Worm (Caenorhabditis elegans): Measurements from ENCODE around the gene era-1.

era-1 gene

DNA sequence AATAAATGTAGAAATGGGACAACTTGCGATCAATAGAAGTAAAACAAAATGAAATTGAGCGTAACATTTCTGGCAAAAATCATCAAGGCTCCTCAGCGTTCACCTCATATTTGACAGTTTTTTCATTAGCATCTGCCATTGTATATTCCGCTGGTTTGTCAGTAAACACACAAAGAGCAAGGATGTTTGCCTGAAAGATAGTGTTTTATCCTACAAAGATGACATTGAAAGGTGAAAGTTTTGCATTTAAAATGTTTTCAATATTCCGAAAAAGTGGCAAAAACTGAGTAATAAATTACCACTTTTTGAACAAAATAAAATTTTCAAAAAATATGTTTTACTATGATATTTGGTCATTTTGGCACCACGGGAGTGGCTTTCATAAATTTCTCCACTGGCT, 16.9 kb upstream of the era-1 start:
- TF ChIP-seq crh-2 (tag; optimal IDR thresholded peaks at IDR 0.05) = no peak
- TF ChIP-seq lin-39 (tag; optimal IDR thresholded peaks at IDR 0.05) = no peak
- TF ChIP-seq elt-1 (tag; optimal IDR thresholded peaks at IDR 0.05) = no peak
- TF ChIP-seq nhr-129 (tag; optimal IDR thresholded peaks at IDR 0.05) = no peak
- no peak for TF ChIP-seq sem-4 (tag; optimal IDR thresholded peaks at IDR 0.05)
- no peak for TF ChIP-seq ztf-4 (tag; optimal IDR thresholded peaks at IDR 0.05)
- no peak for TF ChIP-seq nhr-21 (tag; optimal IDR thresholded peaks at IDR 0.05)

DNA sequence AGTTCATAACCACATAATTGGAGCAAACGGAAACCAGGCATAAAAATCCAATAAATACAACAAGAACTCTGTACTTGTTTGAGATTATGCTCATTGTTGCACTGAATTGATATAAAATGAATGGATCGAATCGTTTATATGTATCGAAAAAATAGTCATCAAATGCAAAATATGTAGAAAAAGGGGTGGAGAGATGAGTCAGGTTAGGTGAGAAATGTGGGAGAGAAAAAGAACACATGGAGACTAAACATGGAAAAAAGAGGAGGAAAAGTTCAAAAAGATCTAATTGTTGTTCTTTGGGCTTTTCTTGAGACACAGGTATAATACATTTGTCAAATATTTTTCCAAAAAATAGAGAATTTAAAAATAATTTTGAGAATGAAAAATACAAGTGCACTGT, 14.5 kb upstream of the era-1 start, which contains the start of gene K11G9.5:
K11G9.5 (minus strand) TSS at position 101 of the 400 bp plus-strand sequence.
- TF ChIP-seq mdl-1 (tag; optimal IDR thresholded peaks at IDR 0.05) = no peak
- TF ChIP-seq ztf-4 (tag; optimal IDR thresholded peaks at IDR 0.05) = no peak
- no peak for TF ChIP-seq aly-2 (tag; optimal IDR thresholded peaks at IDR 0.05)
- TF ChIP-seq ama-1 (optimal IDR thresholded peaks at IDR 0.05) = no peak
- TF ChIP-seq elt-1 (tag; optimal IDR thresholded peaks at IDR 0.05) = no peak
- no peak for TF ChIP-seq lsy-2 (tag; optimal IDR thresholded peaks at IDR 0.05)

DNA sequence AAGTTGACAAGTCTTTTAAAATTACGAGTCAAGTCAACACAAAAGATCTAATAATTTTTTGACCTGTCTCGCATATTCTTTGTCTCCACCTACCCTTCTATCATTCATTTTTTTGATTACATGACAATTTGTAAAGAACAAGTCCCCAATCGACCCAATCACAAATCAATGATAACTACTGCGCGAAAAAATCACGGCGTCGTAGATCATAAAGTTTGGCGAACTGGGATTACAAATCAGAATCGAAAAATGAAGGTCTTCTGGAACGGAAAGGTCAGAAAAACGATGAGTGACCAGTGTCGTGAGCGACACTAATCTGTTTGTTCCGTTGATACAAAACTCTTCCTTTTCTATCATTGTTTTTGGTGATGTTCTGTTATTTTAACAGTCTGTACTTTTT, 12.8 kb upstream of the era-1 start:
- TF ChIP-seq sma-3 (GFP tag; optimal IDR thresholded peaks at IDR 0.05) (peak; percentile 62), nhr-25 (tag; optimal IDR thresholded peaks at IDR 0.05) (peak; percentile 39), lin-39 (tag; optimal IDR thresholded peaks at IDR 0.05) (no peak)

DNA sequence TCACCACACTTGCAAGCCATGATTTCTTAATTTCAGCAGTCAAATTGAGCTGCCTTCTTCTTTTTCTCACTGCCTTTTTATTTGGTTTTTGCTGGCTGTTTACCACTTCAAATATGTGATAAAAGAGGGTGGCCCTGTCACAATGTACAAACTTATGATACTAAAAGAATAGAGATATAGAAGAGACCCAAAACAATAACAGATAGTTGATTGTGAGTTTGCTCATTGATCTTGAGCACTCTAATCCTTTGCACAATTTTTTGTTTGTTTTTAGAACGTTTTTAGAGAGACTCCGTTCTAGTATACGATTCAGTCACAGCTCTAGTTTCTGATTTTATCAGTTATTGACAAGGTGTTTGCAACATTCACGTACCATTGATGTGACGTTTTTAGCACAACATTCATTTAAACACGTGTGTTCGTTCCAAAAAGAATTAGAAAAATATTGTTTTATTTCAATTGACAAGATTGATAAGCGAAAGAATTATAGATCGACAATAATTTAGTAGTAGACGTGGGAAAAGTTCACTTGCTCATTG, 11.0 kb upstream of the era-1 start, which contains the start of gene mtl-1:
mtl-1 (minus strand) TSS at position 51 of the 539 bp plus-strand sequence.
- no peak for TF ChIP-seq sem-4 (tag; optimal IDR thresholded peaks at IDR 0.05)
- TF ChIP-seq elt-3 (tag; optimal IDR thresholded peaks at IDR 0.05) = no peak
- no peak for TF ChIP-seq unc-39 (tag; optimal IDR thresholded peaks at IDR 0.05)
- TF ChIP-seq zag-1 (tag; optimal IDR thresholded peaks at IDR 0.05) = no peak
- TF ChIP-seq aly-2 (tag; optimal IDR thresholded peaks at IDR 0.05) = no peak
- TF ChIP-seq R02D3.7 (tag; optimal IDR thresholded peaks at IDR 0.05) = no peak
- TF ChIP-seq nhr-12 (tag; optimal IDR thresholded peaks at IDR 0.05) = no peak
- no peak for TF ChIP-seq ceh-82 (tag; optimal IDR thresholded peaks at IDR 0.05)
- no peak for TF ChIP-seq nhr-77 (tag; optimal IDR thresholded peaks at IDR 0.05)

DNA sequence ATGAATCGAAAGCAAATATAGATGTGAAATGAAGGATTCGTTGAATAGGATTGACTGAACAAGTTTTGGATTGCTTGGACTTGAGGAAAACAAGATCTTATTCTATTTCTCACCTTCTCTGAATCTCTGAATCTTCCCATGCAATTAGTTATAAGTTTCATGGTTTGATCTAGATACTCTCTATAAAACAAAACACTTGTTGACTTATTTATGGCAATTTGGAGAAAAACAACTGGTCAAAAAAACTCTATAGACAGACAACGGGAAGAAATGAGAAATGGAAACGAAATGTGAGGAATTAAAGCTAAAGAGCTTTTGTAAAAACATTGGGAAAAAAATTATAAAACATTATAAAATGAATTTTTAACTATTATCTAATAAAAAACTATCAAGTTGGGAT, 8.2 kb upstream of the era-1 start, which contains the start of gene W02F12.8:
W02F12.8 (minus strand) TSS at position 101 of the 400 bp plus-strand sequence.
- TF ChIP-seq lin-13 (GFP tag; optimal IDR thresholded peaks at IDR 0.05) (no peak), nhr-10 (tag; optimal IDR thresholded peaks at IDR 0.05) (no peak), aly-2 (tag; optimal IDR thresholded peaks at IDR 0.05) (no peak), ZK546.5 (tag; optimal IDR thresholded peaks at IDR 0.05) (no peak), dmd-4 (tag; optimal IDR thresholded peaks at IDR 0.05) (no peak), sma-9 (GFP tag; optimal IDR thresholded peaks at IDR 0.05) (no peak), sma-9 (tag; optimal IDR thresholded peaks at IDR 0.05) (no peak), nhr-129 (tag; optimal IDR thresholded peaks at IDR 0.05) (no peak), lsy-2 (tag; optimal IDR thresholded peaks at IDR 0.05) (no peak), ztf-11 (tag; optimal IDR thresholded peaks at IDR 0.05) (no peak), unc-39 (tag; optimal IDR thresholded peaks at IDR 0.05) (no peak), crh-2 (tag; optimal IDR thresholded peaks at IDR 0.05) (no peak), ceh-82 (tag; optimal IDR thresholded peaks at IDR 0.05) (no peak), egl-27 (tag; optimal IDR thresholded peaks at IDR 0.05) (no peak), nhr-237 (tag; optimal IDR thresholded peaks at IDR 0.05) (no peak)

DNA sequence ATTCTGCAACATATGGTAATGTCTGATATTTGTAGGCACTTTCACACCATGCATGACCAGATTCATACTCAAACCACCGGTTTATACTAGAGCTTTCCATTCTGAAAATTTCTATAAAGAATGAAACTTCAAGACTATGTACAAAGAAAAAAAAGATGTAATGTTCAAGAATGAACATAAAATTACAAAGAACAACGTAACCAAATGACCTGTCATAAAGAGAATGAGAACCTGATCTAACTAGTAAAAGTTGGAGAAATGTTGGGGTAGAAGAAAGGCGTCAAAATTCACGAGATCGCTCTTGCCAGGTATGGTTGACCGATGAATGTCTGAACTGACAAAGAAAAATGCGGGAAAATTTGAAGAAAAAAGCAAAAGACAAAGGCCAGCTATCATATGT, 5.3 kb upstream of the era-1 start, which contains the start of gene W02F12.2:
W02F12.2 (minus strand) TSS at position 101 of the 400 bp plus-strand sequence.
- no peak for TF ChIP-seq ztf-11 (tag; optimal IDR thresholded peaks at IDR 0.05)
- TF ChIP-seq nhr-237 (tag; optimal IDR thresholded peaks at IDR 0.05) = no peak
- TF ChIP-seq mdl-1 (tag; optimal IDR thresholded peaks at IDR 0.05) = no peak
- TF ChIP-seq sma-9 (GFP tag; optimal IDR thresholded peaks at IDR 0.05) = no peak
- no peak for TF ChIP-seq sma-9 (tag; optimal IDR thresholded peaks at IDR 0.05)
- no peak for TF ChIP-seq snpc-4 (tag; optimal IDR thresholded peaks at IDR 0.05)
- no peak for TF ChIP-seq peb-1 (tag; optimal IDR thresholded peaks at IDR 0.05)
- TF ChIP-seq nhr-129 (tag; optimal IDR thresholded peaks at IDR 0.05) = no peak
- no peak for TF ChIP-seq nhr-23 (tag; optimal IDR thresholded peaks at IDR 0.05)
- TF ChIP-seq sem-4 (tag; optimal IDR thresholded peaks at IDR 0.05) = no peak

Measured in whole organism, L2 larva.